Worm (Caenorhabditis elegans): Measurements from ENCODE around the gene nspb-9.
A peak's percentile ranks its signal among the peaks of the same experiment; 100 is the strongest.

nspb-9 gene

DNA sequence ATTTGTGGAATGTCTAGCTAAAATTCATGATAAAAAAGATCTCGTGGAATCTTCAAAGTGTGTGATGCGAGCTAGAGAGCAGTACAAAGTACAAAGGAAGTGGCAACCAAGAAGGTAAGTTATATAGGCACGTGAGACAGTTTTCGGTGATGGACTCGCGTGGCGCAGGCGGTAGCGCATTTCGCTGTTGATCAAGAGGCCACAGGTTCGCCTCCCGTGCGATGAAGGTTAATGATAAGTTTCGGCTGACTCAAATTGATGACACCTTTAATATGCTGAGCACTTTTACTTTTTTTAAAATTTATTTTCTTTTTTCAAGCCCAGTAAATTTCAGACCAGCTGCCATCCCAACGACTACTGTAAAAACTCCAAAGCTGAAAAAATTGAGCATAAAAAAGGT is 36.3 kb downstream of the nspb-9 start (continued):
- TF ChIP-seq ZK546.5 (tag; optimal IDR thresholded peaks at IDR 0.05), result no peak
- TF ChIP-seq pqm-1 (tag; optimal IDR thresholded peaks at IDR 0.05), result no peak
- peak; percentile 58; the same call in 1 of the 2 replicates for TF ChIP-seq hmg-1.1 (GFP tag; IDR thresholded peaks at IDR 0.05)
- TF ChIP-seq nhr-28 (tag; optimal IDR thresholded peaks at IDR 0.05), result no peak
- no peak for TF ChIP-seq mxl-2 (GFP tag; conservative IDR thresholded peaks at IDR 0.05)
- no peak for TF ChIP-seq ztf-7 (tag; optimal IDR thresholded peaks at IDR 0.05)
- no peak for TF ChIP-seq ceh-32 (tag; optimal IDR thresholded peaks at IDR 0.05; ENCODE audit: poor library complexity)
- TF ChIP-seq hlh-30 (tag; optimal IDR thresholded peaks at IDR 0.05; ENCODE audit: insufficient read depth), result peak; percentile 48
- TF ChIP-seq lin-15B (tag; optimal IDR thresholded peaks at IDR 0.05), result no peak
- TF ChIP-seq dpl-1 (GFP tag; optimal IDR thresholded peaks at IDR 0.05), result no peak
- no peak; the same call in 1 of the 2 replicates for TF ChIP-seq php-3 (GFP tag; IDR thresholded peaks at IDR 0.05)
- TF ChIP-seq R02D3.7 (tag; optimal IDR thresholded peaks at IDR 0.05), result no peak
- peak in 1 of 2 experiments; percentile 88 for TF ChIP-seq daf-16 (GFP tag; optimal IDR thresholded peaks at IDR 0.05)
- TF ChIP-seq daf-16 (tag; optimal IDR thresholded peaks at IDR 0.05), result peak; percentile 67
- TF ChIP-seq snpc-4 (tag; optimal IDR thresholded peaks at IDR 0.05), result no peak
- TF ChIP-seq F10B5.3 (tag; optimal IDR thresholded peaks at IDR 0.05), result no peak
- TF ChIP-seq jun-1 (tag; optimal IDR thresholded peaks at IDR 0.05), result no peak
- TF ChIP-seq gei-8 (GFP tag; optimal IDR thresholded peaks at IDR 0.05), result peak; percentile 32
- no peak for TF ChIP-seq dmd-9 (GFP tag; IDR thresholded peaks at IDR 0.05)
- TF ChIP-seq skn-1 (tag; optimal IDR thresholded peaks at IDR 0.05), result no peak
- TF ChIP-seq mes-2 (tag; optimal IDR thresholded peaks at IDR 0.05; ENCODE audit: poor library complexity, severe bottlenecking), result peak; percentile 78
- peak; percentile 18 for TF ChIP-seq hlh-11 (tag; optimal IDR thresholded peaks at IDR 0.05)
- TF ChIP-seq nhr-11 (tag; optimal IDR thresholded peaks at IDR 0.05), result no peak
- TF ChIP-seq nhr-41 (GFP tag; IDR thresholded peaks at IDR 0.05), result peak; percentile 82; the same call in 1 of the 2 replicates
- TF ChIP-seq Y48G9A.11 (GFP tag; IDR thresholded peaks at IDR 0.05), result peak; percentile 46; the same call in 1 of the 2 replicates
- no peak for TF ChIP-seq mdl-1 (tag; optimal IDR thresholded peaks at IDR 0.05)
- TF ChIP-seq D1046.2 (GFP tag; IDR thresholded peaks at IDR 0.05), result peak; percentile 86
- TF ChIP-seq daf-12 (tag; optimal IDR thresholded peaks at IDR 0.05), result no peak
- TF ChIP-seq F37D6.2 (tag; optimal IDR thresholded peaks at IDR 0.05), result no peak
- no peak for TF ChIP-seq hif-1 (tag; optimal IDR thresholded peaks at IDR 0.05)
- TF ChIP-seq ceh-44 (GFP tag; IDR thresholded peaks at IDR 0.05), result 0 out of 2 replicates have a peak, but pooled peaks have one; percentile 28
- no peak for TF ChIP-seq nhr-6 (tag; optimal IDR thresholded peaks at IDR 0.05)
- TF ChIP-seq dmd-6 (GFP tag; IDR thresholded peaks at IDR 0.05), result peak; percentile 55
- peak; percentile 48 for TF ChIP-seq nhr-48 (tag; optimal IDR thresholded peaks at IDR 0.05)
- TF ChIP-seq lin-29 (GFP tag; IDR thresholded peaks at IDR 0.05), result no peak
- TF ChIP-seq mep-1 (tag; optimal IDR thresholded peaks at IDR 0.05), result no peak
- TF ChIP-seq zip-11 (GFP tag; IDR thresholded peaks at IDR 0.05), result no peak
- TF ChIP-seq Y5F2A.4 (GFP tag; optimal IDR thresholded peaks at IDR 0.05), result peak; percentile 60
- TF ChIP-seq nhr-42 (GFP tag; IDR thresholded peaks at IDR 0.05), result peak; percentile 81
- 0 out of 2 replicates have a peak, but pooled peaks have one; percentile 17 for TF ChIP-seq ZK337.2 (GFP tag; IDR thresholded peaks at IDR 0.05)
- peak; percentile 92 for TF ChIP-seq egl-43 (GFP tag; IDR thresholded peaks at IDR 0.05)
- peak; percentile 77; the same call in 1 of the 2 replicates for TF ChIP-seq lin-38 (GFP tag; IDR thresholded peaks at IDR 0.05)
- TF ChIP-seq zfp-2 (tag; optimal IDR thresholded peaks at IDR 0.05), result no peak
- no peak for TF ChIP-seq nhr-76 (tag; optimal IDR thresholded peaks at IDR 0.05)
- TF ChIP-seq lin-1 (GFP tag; IDR thresholded peaks at IDR 0.05), result peak; percentile 79
- TF ChIP-seq ceh-28 (tag; optimal IDR thresholded peaks at IDR 0.05), result no peak
- TF ChIP-seq snpc-1.2 (GFP tag; IDR thresholded peaks at IDR 0.05), result peak; percentile 84
- peak; percentile 66; the same call in 1 of the 2 replicates for TF ChIP-seq madf-9 (GFP tag; conservative IDR thresholded peaks at IDR 0.05)
- TF ChIP-seq F26F4.8 (GFP tag; conservative IDR thresholded peaks at IDR 0.05), result peak; percentile 82
- TF ChIP-seq lin-13 (GFP tag; optimal IDR thresholded peaks at IDR 0.05), result no peak
- TF ChIP-seq sdz-12 (GFP tag; optimal IDR thresholded peaks at IDR 0.05), result no peak
- TF ChIP-seq F44E2.7 (GFP tag; IDR thresholded peaks at IDR 0.05), result peak; percentile 66; the same call in 1 of the 2 replicates
